Fruit fly (Drosophila melanogaster) whole organism: ENCODE data around the gene side-IV.

Experiments
- CG8478 ChIP-seq: fragments of >200 bp; optimal IDR thresholded peaks from 2 replicates; lab custom pipeline; 2018; ENCODE audit warnings: inconsistent platforms
- Dll ChIP-seq: fragments of >200 bp; optimal IDR thresholded peaks from 2 replicates; lab custom pipeline; 2017
- EcR ChIP-seq, 2 experiments: fragments of >200 bp; optimal IDR thresholded peaks; 2 replicates each; lab custom pipeline; 2017; ENCODE audit warnings: missing biosample characterization in 2 of 2, missing genetic modification characterization in 2 of 2, missing genetic modification reagents in 2 of 2
- pan ChIP-seq: fragments of >200 bp; optimal IDR thresholded peaks from 2 replicates; lab custom pipeline; 2017
- psq ChIP-seq: fragments of >200 bp; optimal IDR thresholded peaks from 2 replicates; lab custom pipeline; 2017
- usp ChIP-seq: fragments of >200 bp; optimal IDR thresholded peaks from 2 replicates; lab custom pipeline; 2017; ENCODE audit warnings: missing biosample characterization, missing genetic modification characterization, mixed read lengths

Gene side-IV

dm6 chr3R:13422178-13422577, 28.2 kb upstream of the side-IV start:
- no peak for TF ChIP-seq EcR (GFP tag; optimal IDR thresholded peaks at IDR 0.05; lab: Kevin White, UChicago)
- TF ChIP-seq pan (lab: Kevin White, UChicago), result no peak
- TF ChIP-seq usp (GFP tag; lab: Kevin White, UChicago), result no peak
- TF ChIP-seq psq, result no peak
- no peak for TF ChIP-seq Dll
- TF ChIP-seq CG8478 (lab: Kevin White, UChicago), result no peak

dm6 chr3R:13425470-13426033, 24.8 kb upstream of the side-IV start, which contains the start of gene Act87E:
TSS of gene Act87E (plus strand) at chr3R:13425983.
- TF ChIP-seq CG8478 (lab: Kevin White, UChicago) (no peak), usp (GFP tag; lab: Kevin White, UChicago) (no peak), Dll (no peak), psq (no peak), pan (lab: Kevin White, UChicago) (no peak), EcR (GFP tag; optimal IDR thresholded peaks at IDR 0.05; lab: Kevin White, UChicago) (no peak)

- no peak for TF ChIP-seq Dll
- TF ChIP-seq psq, result no peak
- no peak for TF ChIP-seq EcR (GFP tag; optimal IDR thresholded peaks at IDR 0.05; lab: Kevin White, UChicago)
- TF ChIP-seq CG8478 (lab: Kevin White, UChicago), result no peak
- no peak for TF ChIP-seq usp (GFP tag; lab: Kevin White, UChicago)
- no peak for TF ChIP-seq pan (lab: Kevin White, UChicago)
These were observed 21.9 kb upstream of the side-IV start for dm6 chr3R:13428341-13429040.

dm6 chr3R:13433623-13434022, 16.8 kb upstream of the side-IV start:
- TF ChIP-seq psq (no peak), Dll (no peak), EcR (GFP tag; optimal IDR thresholded peaks at IDR 0.05; lab: Kevin White, UChicago) (no peak), CG8478 (lab: Kevin White, UChicago) (no peak), usp (GFP tag; lab: Kevin White, UChicago) (no peak), pan (lab: Kevin White, UChicago) (no peak)

dm6 chr3R:13434325-13435168, 15.8 kb upstream of the side-IV start, which contains the start of gene yrt:
TSS of gene yrt (minus strand) at chr3R:13434984.
- TF ChIP-seq pan (lab: Kevin White, UChicago) (no peak), psq (no peak), usp (GFP tag; lab: Kevin White, UChicago) (no peak), Dll (no peak), EcR (GFP tag; optimal IDR thresholded peaks at IDR 0.05; lab: Kevin White, UChicago) (no peak), CG8478 (lab: Kevin White, UChicago) (no peak)

- TF ChIP-seq Dll, result no peak
- TF ChIP-seq psq, result no peak
- no peak for TF ChIP-seq pan (lab: Kevin White, UChicago)
- TF ChIP-seq CG8478 (lab: Kevin White, UChicago), result no peak
- no peak for TF ChIP-seq usp (GFP tag; lab: Kevin White, UChicago)
- TF ChIP-seq EcR (GFP tag; optimal IDR thresholded peaks at IDR 0.05; lab: Kevin White, UChicago), result no peak
These were observed 14.6 kb upstream of the side-IV start for dm6 chr3R:13435836-13436235.

dm6 chr3R:13441703-13442102, 8.7 kb upstream of the side-IV start:
- TF ChIP-seq Dll (no peak), pan (lab: Kevin White, UChicago) (no peak), CG8478 (lab: Kevin White, UChicago) (no peak), usp (GFP tag; lab: Kevin White, UChicago) (no peak), EcR (GFP tag; optimal IDR thresholded peaks at IDR 0.05; lab: Kevin White, UChicago) (no peak)

- no peak for TF ChIP-seq psq
- no peak for TF ChIP-seq Dll
- no peak for TF ChIP-seq usp (GFP tag; lab: Kevin White, UChicago)
- TF ChIP-seq pan (lab: Kevin White, UChicago), result no peak
- TF ChIP-seq CG8478 (lab: Kevin White, UChicago), result no peak
These were observed 4.3 kb upstream of the side-IV start for dm6 chr3R:13446048-13446447.

dm6 chr3R:13446489-13446888, 3.9 kb upstream of the side-IV start:
- no peak for TF ChIP-seq psq
- TF ChIP-seq CG8478 (lab: Kevin White, UChicago), result no peak
- no peak for TF ChIP-seq Dll
- TF ChIP-seq pan (lab: Kevin White, UChicago), result no peak
- no peak for TF ChIP-seq usp (GFP tag; lab: Kevin White, UChicago)
- no peak for TF ChIP-seq EcR (GFP tag; optimal IDR thresholded peaks at IDR 0.05; lab: Kevin White, UChicago)

dm6 chr3R:13448354-13448753, 2.0 kb upstream of the side-IV start:
- TF ChIP-seq psq (no peak), EcR (GFP tag; optimal IDR thresholded peaks at IDR 0.05; lab: Kevin White, UChicago) (no peak), Dll (no peak)

- TF ChIP-seq pan (lab: Kevin White, UChicago), result no peak
- TF ChIP-seq usp (GFP tag; lab: Kevin White, UChicago), result no peak
- TF ChIP-seq EcR (GFP tag; optimal IDR thresholded peaks at IDR 0.05; lab: Kevin White, UChicago), result no peak
- no peak for TF ChIP-seq psq
- TF ChIP-seq Dll, result no peak
- TF ChIP-seq CG8478 (lab: Kevin White, UChicago), result no peak
These were observed 1.9 kb downstream of the side-IV start for dm6 chr3R:13452261-13452660.

- TF ChIP-seq CG8478 (lab: Kevin White, UChicago) (no peak), usp (GFP tag; lab: Kevin White, UChicago) (no peak), EcR (GFP tag; optimal IDR thresholded peaks at IDR 0.05; lab: Kevin White, UChicago) (no peak), psq (no peak), Dll (no peak), pan (lab: Kevin White, UChicago) (no peak)
These were observed 2.5 kb downstream of the side-IV start for dm6 chr3R:13452851-13453255.
